Fruit fly (Drosophila melanogaster) whole organism, embryonic: Measurements from ENCODE around the gene RpS25.

Experiments used
- CG11695 ChIP-seq: fragments of 200-800 bp; sonication (Bioruptor generic); IDR thresholded peaks from 3 replicates; pipeline ENCODE4 v1.3.6; 2022; ENCODE audit warnings: missing biosample characterization, missing genetic modification characterization
- CG34376 ChIP-seq: fragments of 200-800 bp; sonication (Bioruptor generic); optimal IDR thresholded peaks from 2 replicates; lab custom pipeline; 2018; ENCODE audit warnings: missing biosample characterization, mild to moderate bottlenecking, missing genetic modification characterization
- Ets65A ChIP-seq: fragments of 200-800 bp; sonication (Bioruptor generic); peaks from one replicate; lab custom pipeline; 2016; ENCODE audit warnings: missing biosample characterization, missing genetic modification characterization
- Sin3A ChIP-seq: fragments of >200 bp; optimal IDR thresholded peaks from 2 replicates; lab custom pipeline; 2018
- az2 ChIP-seq: fragments of 200-800 bp; sonication (Bioruptor generic); optimal IDR thresholded peaks from 3 replicates; lab custom pipeline; 2016; ENCODE audit warnings: missing biosample characterization, missing genetic modification characterization
- bbx ChIP-seq: fragments of 200-800 bp; sonication (Bioruptor generic); IDR thresholded peaks from 2 replicates; pipeline ENCODE4 v1.3.6; 2022; ENCODE audit warnings: missing biosample characterization, missing genetic modification characterization; ENCODE audit not compliant: partially characterized antibody
- chn ChIP-seq: fragments of 200-800 bp; sonication (Bioruptor generic); optimal IDR thresholded peaks from 2 replicates; lab custom pipeline; 2016; ENCODE audit warnings: missing biosample characterization, missing genetic modification characterization
- croc ChIP-seq: fragments of 200-800 bp; sonication (Bioruptor generic); conservative IDR thresholded peaks from 3 replicates; pipeline ENCODE4 v1.3.6; 2022; ENCODE audit warnings: missing biosample characterization, missing genetic modification characterization
- exex ChIP-seq: fragments of 200-800 bp; sonication (Bioruptor generic); optimal IDR thresholded peaks from 4 replicates; lab custom pipeline; 2018; ENCODE audit warnings: missing biosample characterization, mild to moderate bottlenecking, missing genetic modification characterization, moderate library complexity
- repo ChIP-seq: fragments of 200-800 bp; sonication (Bioruptor generic); optimal IDR thresholded peaks from 2 replicates; lab custom pipeline; 2016; ENCODE audit warnings: missing biosample characterization, missing genetic modification characterization
- stwl ChIP-seq: fragments of 200-800 bp; sonication (Bioruptor generic); optimal IDR thresholded peaks from 3 replicates; lab custom pipeline; 2018; ENCODE audit warnings: missing biosample characterization, mild to moderate bottlenecking, missing genetic modification characterization, moderate library complexity

RpS25 gene

dm6 chr3R:11167931-11168465, 48.1 kb downstream of the RpS25 start, which contains the start of gene Ugt35E2:
TSS of gene Ugt35E2 (minus strand) at chr3R:11167981.
- peak; percentile 34 for TF ChIP-seq Ets65A (GFP tag; lab: Kevin White, UChicago)
- TF ChIP-seq croc (GFP tag; lab: Robert Waterston, UW): no peak
- no peak for TF ChIP-seq CG11695 (GFP tag; lab: Robert Waterston, UW)
- TF ChIP-seq chn (GFP tag; lab: Kevin White, UChicago): no peak
- TF ChIP-seq bbx (GFP tag; lab: Robert Waterston, UW): no peak
- no peak for TF ChIP-seq Sin3A
- peak; percentile 39 for TF ChIP-seq CG34376
- TF ChIP-seq exex (tag; lab: Kevin White, UChicago): peak; percentile 91

- TF ChIP-seq az2 (GFP tag; lab: Kevin White, UChicago) (no peak), stwl (tag; lab: Kevin White, UChicago) (no peak), exex (tag; lab: Kevin White, UChicago) (peak; percentile 52), repo (GFP tag; lab: Kevin White, UChicago) (no peak)
Observed at dm6 chr3R:11165974-11166373, 50.1 kb downstream of the RpS25 start, which contains the start of gene Ugt35E1. TSS of gene Ugt35E1 (minus strand) at chr3R:11166074.
